Worm (Caenorhabditis elegans) whole organism, L4 larva: Measurements from ENCODE around the gene F55G1.7.

Source experiments
- F44E2.7 ChIP-seq: fragments of 200-800 bp; sonication (Bioruptor generic); IDR thresholded peaks from 2 replicates; pipeline ENCODE4 v2.1.2; 2022; ENCODE audit warnings: missing genetic modification characterization, missing compliant biosample characterization
- T20F7.1 ChIP-seq: fragments of 200-800 bp; sonication (Bioruptor generic); optimal IDR thresholded peaks from 2 replicates; lab custom pipeline; 2018; ENCODE audit warnings: mild to moderate bottlenecking, missing genetic modification characterization, missing compliant biosample characterization
- ZK337.2 ChIP-seq: fragments of 200-800 bp; sonication (Bioruptor generic); IDR thresholded peaks from 2 replicates; pipeline ENCODE4 v1.3.6; 2022; ENCODE audit warnings: missing genetic modification reagents, missing genetic modification characterization, missing compliant biosample characterization
- ZK546.5 ChIP-seq, 2 experiments: sonication (generic microtip); optimal IDR thresholded peaks; 2 replicates each; lab custom pipeline; 2017; ENCODE audit warnings: missing biosample characterization in 2 of 2, missing genetic modification characterization in 2 of 2
- aha-1 ChIP-seq: fragments of 150-350 bp; peaks from one replicate; lab custom pipeline; 2014; ENCODE audit warnings: missing biosample characterization, missing genetic modification characterization
- ama-1 ChIP-seq: fragments of 150-350 bp; optimal IDR thresholded peaks from 2 replicates; lab custom pipeline; 2014; ENCODE audit warnings: inconsistent platforms, mixed read lengths
- ceh-32 ChIP-seq: sonication (generic microtip); optimal IDR thresholded peaks from 2 replicates; lab custom pipeline; 2016; ENCODE audit warnings: mild to moderate bottlenecking, missing genetic modification characterization, missing compliant biosample characterization; ENCODE audit not compliant: poor library complexity
- ceh-62 ChIP-seq: sonication (generic microtip); optimal IDR thresholded peaks from 2 replicates; lab custom pipeline; 2017; ENCODE audit warnings: missing biosample characterization, missing genetic modification characterization
- ces-1 ChIP-seq: fragments of 150-350 bp; sonication (generic microtip); optimal IDR thresholded peaks from 4 replicates; lab custom pipeline; 2014; ENCODE audit warnings: missing biosample characterization, missing genetic modification reagents, missing genetic modification characterization
- cey-2 ChIP-seq: sonication (generic microtip); optimal IDR thresholded peaks from 3 replicates; lab custom pipeline; 2017; ENCODE audit warnings: missing genetic modification characterization, mild to moderate bottlenecking, missing compliant biosample characterization, antibody characterized with exemption, borderline replicate concordance; ENCODE audit not compliant: insufficient read depth
- dmd-9 ChIP-seq: fragments of 200-800 bp; sonication (Bioruptor generic); IDR thresholded peaks from 2 replicates; pipeline ENCODE4 v1.3.6; 2022; ENCODE audit warnings: missing genetic modification reagents, missing genetic modification characterization, missing compliant biosample characterization
- gei-8 ChIP-seq: fragments of 200-800 bp; sonication (Bioruptor generic); optimal IDR thresholded peaks from 2 replicates; lab custom pipeline; 2018; ENCODE audit warnings: mild to moderate bottlenecking, missing genetic modification characterization, missing compliant biosample characterization
- hif-1 ChIP-seq, 2 experiments: sonication (generic microtip); optimal IDR thresholded peaks; 2 replicates each; lab custom pipeline; 2016 to 2017; ENCODE audit warnings: missing compliant biosample characterization in 2 of 2, missing genetic modification characterization in 2 of 2, missing genetic modification reagents in 2 of 2, missing genotype in 2 of 2, mild to moderate bottlenecking in 1 of 2
- hlh-30 ChIP-seq: sonication (generic microtip); optimal IDR thresholded peaks from 2 replicates; lab custom pipeline; 2017; ENCODE audit warnings: antibody characterized with exemption, mild to moderate bottlenecking, missing genetic modification characterization, missing compliant biosample characterization; ENCODE audit not compliant: insufficient read depth
- lin-1 ChIP-seq: fragments of 200-800 bp; sonication (Bioruptor generic); IDR thresholded peaks from 2 replicates; pipeline ENCODE4 v1.3.6; 2022; ENCODE audit warnings: missing genetic modification reagents, missing genetic modification characterization, missing compliant biosample characterization
- lin-39 ChIP-seq: fragments of 150-350 bp; optimal IDR thresholded peaks from 2 replicates; lab custom pipeline; 2014; ENCODE audit warnings: missing biosample characterization, missing genetic modification reagents, missing genetic modification characterization
- mxl-2 ChIP-seq: fragments of 200-800 bp; sonication (Bioruptor generic); conservative IDR thresholded peaks from 2 replicates; pipeline ENCODE4 v1.3.6; 2022; ENCODE audit warnings: missing genetic modification reagents, missing genetic modification characterization, missing compliant biosample characterization
- nhr-10 ChIP-seq: fragments of 150-350 bp; optimal IDR thresholded peaks from 2 replicates; lab custom pipeline; 2014; ENCODE audit warnings: missing biosample characterization, missing genetic modification characterization
- nhr-237 ChIP-seq: sonication (generic microtip); optimal IDR thresholded peaks from 2 replicates; lab custom pipeline; 2017; ENCODE audit warnings: missing biosample characterization, missing genetic modification characterization
- nhr-41 ChIP-seq: fragments of 200-800 bp; sonication (Bioruptor generic); IDR thresholded peaks from 2 replicates; pipeline ENCODE4 v1.3.6; 2022; ENCODE audit warnings: missing genetic modification reagents, missing genetic modification characterization, missing compliant biosample characterization
- nhr-42 ChIP-seq: fragments of 200-800 bp; sonication (Bioruptor generic); IDR thresholded peaks from 2 replicates; pipeline ENCODE4 v1.3.6; 2022; ENCODE audit warnings: missing genetic modification characterization, missing compliant biosample characterization
- nhr-77 ChIP-seq: fragments of 150-350 bp; optimal IDR thresholded peaks from 2 replicates; lab custom pipeline; 2014; ENCODE audit warnings: missing biosample characterization, missing genetic modification characterization
- pqm-1 ChIP-seq: sonication (generic microtip); optimal IDR thresholded peaks from 2 replicates; lab custom pipeline; 2017; ENCODE audit warnings: missing biosample characterization, missing genetic modification characterization
- rbr-2 ChIP-seq: sonication (generic microtip); optimal IDR thresholded peaks from 2 replicates; lab custom pipeline; 2016; ENCODE audit warnings: missing genotype, missing genetic modification characterization, missing compliant biosample characterization
- set-16 ChIP-seq: fragments of 200-800 bp; sonication (Bioruptor generic); IDR thresholded peaks from 2 replicates; pipeline ENCODE4 v1.3.6; 2022; ENCODE audit warnings: missing genetic modification reagents, missing genetic modification characterization, missing compliant biosample characterization
- spr-1 ChIP-seq: sonication (generic microtip); optimal IDR thresholded peaks from 2 replicates; lab custom pipeline; 2016; ENCODE audit warnings: mild to moderate bottlenecking, missing genetic modification characterization, missing compliant biosample characterization
- tra-1 ChIP-seq: fragments of 200-800 bp; sonication (Bioruptor generic); IDR thresholded peaks from 2 replicates; pipeline ENCODE4 v1.3.6; 2022; ENCODE audit warnings: missing genetic modification reagents, missing genetic modification characterization, missing compliant biosample characterization
- unc-130 ChIP-seq: sonication (generic microtip); optimal IDR thresholded peaks from 2 replicates; lab custom pipeline; 2016; ENCODE audit warnings: missing genetic modification reagents, missing genetic modification characterization, missing compliant biosample characterization
- unc-62 ChIP-seq, 3 experiments: fragments of 150-350 bp in 1 of 3; sonication (generic microtip); optimal IDR thresholded peaks in 2 of 3; peaks in 1 of 3; 1 replicate in 1 of 3; 2 replicates in 2 of 3; lab custom pipeline; 2014 to 2017; ENCODE audit warnings: missing biosample characterization in 3 of 3, missing genetic modification characterization in 3 of 3, missing genetic modification reagents in 3 of 3, missing genotype in 1 of 3
- vab-7 ChIP-seq: fragments of 200-800 bp; sonication (Bioruptor generic); IDR thresholded peaks from 2 replicates; pipeline ENCODE4 v1.3.6; 2022; ENCODE audit warnings: missing genetic modification reagents, missing genetic modification characterization, missing compliant biosample characterization

Gene F55G1.7

DNA sequence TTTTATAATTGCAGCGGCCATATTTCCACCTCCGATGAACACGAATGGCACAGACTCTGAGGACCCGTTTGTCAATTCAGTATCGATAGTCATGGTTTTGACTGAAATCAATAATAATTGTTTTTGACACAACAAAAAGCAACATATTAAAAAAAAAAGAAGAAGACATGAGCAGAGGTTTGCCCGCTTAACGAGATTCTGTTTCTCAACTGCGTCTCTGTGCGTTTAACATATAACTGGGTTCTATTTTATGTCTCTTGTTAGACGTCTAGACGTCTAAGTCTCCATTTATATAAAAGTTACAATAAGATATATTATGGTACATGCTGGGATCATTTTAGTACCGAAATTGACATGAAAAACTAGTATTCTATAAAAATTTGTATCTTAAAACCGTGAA is 7.6 kb upstream of the F55G1.7 start, which contains the start of gene pycr-4:
TSS of gene pycr-4 (minus strand) at position 101 of the 400 bp plus-strand sequence.
- TF ChIP-seq nhr-77 (tag; lab: Kevin White, UChicago): no peak
- TF ChIP-seq set-16: no peak
- no peak for TF ChIP-seq dmd-9 (GFP tag; lab: Robert Waterston, UW)
- TF ChIP-seq ces-1 (GFP tag; lab: Kevin White, UChicago): no peak
- TF ChIP-seq, all 104 proteins: peak for 0

DNA sequence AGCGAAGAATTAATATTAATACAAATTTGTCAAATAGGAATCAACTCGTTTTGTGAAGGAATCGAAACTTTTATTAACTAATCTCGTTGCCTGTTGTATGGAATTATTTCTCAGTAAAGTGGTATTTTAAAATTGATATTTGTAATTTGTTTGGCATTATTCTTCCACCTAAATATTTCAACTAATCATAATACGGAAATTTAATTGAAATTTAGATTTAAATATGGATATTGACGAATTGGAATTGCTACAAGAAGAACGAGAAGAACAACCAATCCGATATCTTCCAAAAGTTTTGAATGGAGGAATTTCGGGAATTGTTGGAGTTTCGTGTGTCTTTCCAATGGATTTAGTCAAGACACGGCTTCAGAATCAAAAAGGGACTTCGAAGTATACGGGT is 5.2 kb upstream of the F55G1.7 start, which contains the start of gene slc-25A18.2:
TSS of gene slc-25A18.2 (plus strand) at position 216 of the 400 bp plus-strand sequence.
- TF ChIP-seq ZK337.2: no peak
- TF ChIP-seq dmd-9 (GFP tag; lab: Robert Waterston, UW): no peak
- peak in 1 of 2 experiments; percentile 68 for TF ChIP-seq unc-62 (GFP tag; optimal IDR thresholded peaks at IDR 0.05 in 1 of 2; lab: Kevin White, UChicago)
- no peak for TF ChIP-seq unc-62 (tag; optimal IDR thresholded peaks at IDR 0.05; lab: Kevin White, UChicago)

DNA sequence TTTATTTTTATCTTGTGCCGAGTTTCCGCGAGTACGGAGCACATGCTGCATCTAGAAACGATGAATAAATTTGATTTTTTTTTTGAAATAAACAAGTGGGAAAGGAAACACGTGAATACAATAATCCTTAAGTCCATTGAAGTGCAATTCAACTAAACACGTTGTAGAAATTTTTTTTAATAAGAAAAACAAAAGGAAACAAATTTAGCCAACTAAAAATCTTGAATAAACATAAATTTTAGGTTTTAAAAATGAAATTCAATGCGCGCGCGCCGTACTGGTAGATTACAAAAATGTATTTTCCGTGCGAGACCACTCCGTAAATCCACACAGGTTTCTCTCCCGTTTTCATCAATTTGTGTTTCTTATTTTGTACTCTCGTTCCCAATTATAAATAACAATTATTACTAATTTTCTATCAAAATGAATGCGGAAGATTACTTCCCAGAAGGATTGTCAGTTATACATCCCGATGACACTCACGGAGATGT is 3.6 kb upstream of the F55G1.7 start, which contains the start of the genes plk-3 and F55G1.6:
TSS of gene plk-3 (minus strand) at position 51 of the 491 bp plus-strand sequence.
TSS of gene F55G1.6 (plus strand) at position 359 of the 491 bp plus-strand sequence.
- TF ChIP-seq lin-1 (GFP tag; lab: Robert Waterston, UW) (no peak), unc-130 (GFP tag; lab: Kevin White, UChicago) (peak; percentile 11)
- TF ChIP-seq, all 104 proteins: peak for 1

DNA sequence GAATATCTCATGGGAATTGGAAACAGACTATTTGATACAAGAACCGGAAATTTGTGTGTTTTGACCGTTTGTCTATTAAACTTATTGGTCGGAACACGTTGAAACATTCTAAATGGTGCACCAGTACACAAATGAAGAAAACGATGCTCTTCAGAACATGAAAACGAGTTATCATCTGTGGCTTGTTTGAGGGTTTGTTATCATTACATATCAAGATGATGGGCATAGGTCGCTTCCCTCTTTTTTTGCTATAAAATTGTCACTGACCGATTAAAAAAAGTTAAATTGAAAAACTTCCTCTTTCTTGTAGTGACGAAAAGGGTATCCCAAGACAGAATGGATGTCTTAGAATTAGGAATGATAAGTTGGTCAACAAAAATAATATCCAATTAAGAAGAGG is 994 bp downstream of the F55G1.7 start:
- no peak for TF ChIP-seq gei-8 (GFP tag; lab: Kevin White, UChicago)
- TF ChIP-seq nhr-41 (GFP tag; lab: Robert Waterston, UW): no peak
- no peak for TF ChIP-seq ZK546.5 (tag; optimal IDR thresholded peaks at IDR 0.05; lab: Kevin White, UChicago)
- TF ChIP-seq nhr-42 (GFP tag; lab: Robert Waterston, UW): no peak
- TF ChIP-seq hlh-30: no peak
- peak in 1 of 2 experiments; percentile 9 for TF ChIP-seq unc-62 (GFP tag; optimal IDR thresholded peaks at IDR 0.05 in 1 of 2; lab: Kevin White, UChicago)
- no peak for TF ChIP-seq unc-62 (tag; optimal IDR thresholded peaks at IDR 0.05; lab: Kevin White, UChicago)
- no peak for TF ChIP-seq mxl-2 (GFP tag; lab: Robert Waterston, UW)
- TF ChIP-seq spr-1 (tag; lab: Kevin White, UChicago): no peak
- peak; percentile 72 for TF ChIP-seq pqm-1 (tag; lab: Kevin White, UChicago)

DNA sequence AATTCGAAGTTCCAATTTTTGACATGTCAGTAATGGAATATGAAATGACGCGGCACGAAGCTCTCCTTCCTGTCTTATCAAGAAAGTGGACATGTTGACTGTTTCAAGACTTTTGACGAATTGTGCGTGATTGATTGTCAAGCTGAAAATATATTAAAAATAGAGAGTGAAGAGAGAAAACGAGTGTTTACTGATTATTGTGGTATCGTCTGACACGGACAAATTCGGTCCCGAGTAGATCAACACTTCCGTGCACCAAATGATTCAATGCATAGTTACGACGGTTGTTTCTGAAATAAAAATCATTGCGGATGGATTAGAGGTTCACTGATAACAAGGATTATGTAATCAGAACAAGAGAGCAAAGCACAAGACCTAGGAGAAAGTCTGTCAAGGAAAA is 2.5 kb downstream of the F55G1.7 start:
- peak; percentile 48 for TF ChIP-seq pqm-1 (tag; lab: Kevin White, UChicago)
- TF ChIP-seq T20F7.1 (GFP tag; lab: Kevin White, UChicago): no peak
- no peak for TF ChIP-seq nhr-237 (tag; lab: Kevin White, UChicago)
- TF ChIP-seq lin-1 (GFP tag; lab: Robert Waterston, UW): no peak
- no peak for TF ChIP-seq ama-1 (lab: Kevin White, UChicago)
- TF ChIP-seq cey-2 (tag; lab: Kevin White, UChicago): no peak
- TF ChIP-seq tra-1 (GFP tag; lab: Robert Waterston, UW): 0 out of 2 replicates have a peak, but pooled peaks have one; percentile 15
- no peak for TF ChIP-seq lin-39 (tag; lab: Kevin White, UChicago)
- TF ChIP-seq nhr-10 (tag; lab: Kevin White, UChicago): no peak

DNA sequence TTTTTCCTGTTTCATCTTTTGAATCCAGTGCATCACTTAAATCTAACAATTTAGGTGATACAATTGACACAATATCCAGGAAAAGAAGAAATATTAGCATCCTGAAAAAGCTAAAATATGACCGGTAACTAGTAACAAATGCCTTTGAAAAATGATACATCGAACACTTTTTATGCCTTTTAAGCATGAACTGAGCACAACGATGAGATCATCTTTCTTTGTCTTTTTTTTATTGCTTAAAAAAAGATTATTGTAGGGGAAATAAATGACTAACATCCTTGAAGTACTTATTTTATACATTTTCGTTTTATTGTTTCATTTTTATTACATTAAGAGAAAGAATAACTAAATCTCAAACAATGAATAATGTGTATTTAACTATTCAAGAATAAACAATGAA is 3.8 kb downstream of the F55G1.7 start, which contains the start of gene F13B6.3:
TSS of gene F13B6.3 (minus strand) at position 101 of the 400 bp plus-strand sequence.
- TF ChIP-seq hif-1 (tag; optimal IDR thresholded peaks at IDR 0.05; lab: Kevin White, UChicago) (no peak), unc-130 (GFP tag; lab: Kevin White, UChicago) (no peak), aha-1 (tag; lab: Kevin White, UChicago) (no peak), ceh-62 (tag; lab: Kevin White, UChicago) (no peak), hlh-30 (no peak), ceh-32 (tag; lab: Kevin White, UChicago) (no peak), rbr-2 (no peak), F44E2.7 (GFP tag; lab: Robert Waterston, UW) (no peak), vab-7 (no peak)
